Fruit fly (Drosophila melanogaster) whole organism, embryonic: Measurements from ENCODE around the gene CG1764.

Experiments used
- Adf1 ChIP-seq: fragments of 200-800 bp; sonication (Bioruptor generic); IDR thresholded peaks from 2 replicates; pipeline ENCODE4 v1.3.6; 2022; ENCODE audit warnings: missing biosample characterization, missing genetic modification characterization
- Aef1 ChIP-seq: fragments of 200-800 bp; sonication (Bioruptor generic); IDR thresholded peaks from 3 replicates; pipeline ENCODE4 v1.3.6; 2022; ENCODE audit warnings: missing biosample characterization, missing genetic modification characterization
- Antp ChIP-seq: fragments of 200-800 bp; sonication (Bioruptor generic); optimal IDR thresholded peaks from 3 replicates; lab custom pipeline; 2016; ENCODE audit warnings: missing biosample characterization, missing genetic modification characterization
- Atf6 ChIP-seq: fragments of 200-800 bp; sonication (Bioruptor generic); IDR thresholded peaks from 2 replicates; pipeline ENCODE4 v1.3.6; 2022; ENCODE audit warnings: missing biosample characterization, missing genetic modification characterization
- B-H1 ChIP-seq: fragments of 200-800 bp; sonication (Bioruptor generic); IDR thresholded peaks from 3 replicates; pipeline ENCODE4 v1.3.6; 2022; ENCODE audit warnings: missing biosample characterization, missing genetic modification characterization
- CG10366 ChIP-seq: fragments of 200-800 bp; sonication (Bioruptor generic); IDR thresholded peaks from 2 replicates; pipeline ENCODE4 v1.3.6; 2022; ENCODE audit warnings: missing biosample characterization, missing genetic modification characterization
- CG10543 ChIP-seq: fragments of 200-800 bp; sonication (Bioruptor generic); optimal IDR thresholded peaks from 3 replicates; lab custom pipeline; 2017; ENCODE audit warnings: missing biosample characterization, mild to moderate bottlenecking, missing genetic modification characterization, moderate library complexity
- CG10959 ChIP-seq: fragments of 200-800 bp; sonication (Bioruptor generic); IDR thresholded peaks from 2 replicates; pipeline ENCODE4 v1.3.6; 2022; ENCODE audit warnings: missing biosample characterization, missing genetic modification characterization
- CG10979 ChIP-seq: fragments of 200-800 bp; sonication (Bioruptor generic); optimal IDR thresholded peaks from 2 replicates; lab custom pipeline; 2018; ENCODE audit warnings: missing biosample characterization, mild to moderate bottlenecking, missing genetic modification characterization, moderate library complexity
- CG11560 ChIP-seq: fragments of 200-800 bp; sonication (Bioruptor generic); IDR thresholded peaks from 3 replicates; pipeline ENCODE4 v1.3.6; 2022; ENCODE audit warnings: missing biosample characterization, missing genetic modification characterization
- CG12104 ChIP-seq: fragments of 200-800 bp; sonication (Bioruptor generic); optimal IDR thresholded peaks from 3 replicates; lab custom pipeline; 2016; ENCODE audit warnings: missing biosample characterization, missing genetic modification characterization
- CG12219 ChIP-seq: fragments of 200-800 bp; sonication (Bioruptor generic); optimal IDR thresholded peaks from 3 replicates; lab custom pipeline; 2018; ENCODE audit warnings: missing biosample characterization, mild to moderate bottlenecking, missing genetic modification characterization
- CG13424 ChIP-seq: fragments of 200-800 bp; sonication (Bioruptor generic); optimal IDR thresholded peaks from 2 replicates; lab custom pipeline; 2019; ENCODE audit warnings: missing biosample characterization, mild to moderate bottlenecking, missing genetic modification characterization, moderate library complexity
- CG1603 ChIP-seq: fragments of 200-800 bp; sonication (Bioruptor generic); optimal IDR thresholded peaks from 2 replicates; lab custom pipeline; 2019; ENCODE audit warnings: missing biosample characterization, mild to moderate bottlenecking, missing genetic modification characterization, moderate library complexity
- CG4360 ChIP-seq: fragments of 200-800 bp; sonication (Bioruptor generic); IDR thresholded peaks from 2 replicates; pipeline ENCODE4 v1.3.6; 2022; ENCODE audit warnings: missing biosample characterization, missing genetic modification characterization
- CG4617 ChIP-seq: fragments of 200-800 bp; sonication (Bioruptor generic); optimal IDR thresholded peaks from 3 replicates; lab custom pipeline; 2016; ENCODE audit warnings: missing biosample characterization, missing genetic modification characterization, borderline replicate concordance
- CG4854 ChIP-seq: fragments of 200-800 bp; sonication (Bioruptor generic); optimal IDR thresholded peaks from 2 replicates; lab custom pipeline; 2016; ENCODE audit warnings: missing biosample characterization, missing genetic modification characterization, inconsistent platforms
- CG6175 ChIP-seq: fragments of 200-800 bp; sonication (Bioruptor generic); IDR thresholded peaks from 3 replicates; pipeline ENCODE4 v1.3.6; 2022; ENCODE audit warnings: missing biosample characterization, missing genetic modification characterization
- CG6654 ChIP-seq: fragments of 200-800 bp; sonication (Bioruptor generic); optimal IDR thresholded peaks from 2 replicates; lab custom pipeline; 2017; ENCODE audit warnings: missing biosample characterization, mild to moderate bottlenecking, missing genetic modification characterization
- CG6683 ChIP-seq: fragments of 200-800 bp; sonication (Bioruptor generic); optimal IDR thresholded peaks from 2 replicates; lab custom pipeline; 2017; ENCODE audit warnings: missing biosample characterization, mild to moderate bottlenecking, missing genetic modification characterization, missing genetic modification reagents
- CG8281 ChIP-seq: fragments of 200-800 bp; sonication (Bioruptor generic); optimal IDR thresholded peaks from 2 replicates; lab custom pipeline; 2018; ENCODE audit warnings: missing biosample characterization, mild to moderate bottlenecking, missing genetic modification characterization, moderate library complexity
- CG8388 ChIP-seq: fragments of 200-800 bp; sonication (Bioruptor generic); optimal IDR thresholded peaks from 2 replicates; lab custom pipeline; 2019; ENCODE audit warnings: missing biosample characterization, mild to moderate bottlenecking, missing genetic modification characterization, moderate library complexity
- CG9932 ChIP-seq: fragments of 200-800 bp; sonication (Bioruptor generic); IDR thresholded peaks from 2 replicates; pipeline ENCODE4 v1.3.6; 2022; ENCODE audit warnings: missing biosample characterization, missing genetic modification characterization
- Ets65A ChIP-seq: fragments of 200-800 bp; sonication (Bioruptor generic); peaks from one replicate; lab custom pipeline; 2016; ENCODE audit warnings: missing biosample characterization, missing genetic modification characterization
- HLH54F ChIP-seq: fragments of 200-800 bp; sonication (Bioruptor generic); optimal IDR thresholded peaks from 3 replicates; lab custom pipeline; 2016; ENCODE audit warnings: missing biosample characterization, missing genetic modification characterization
- HLHmδ ChIP-seq: fragments of 200-800 bp; sonication (Bioruptor generic); optimal IDR thresholded peaks from 2 replicates; lab custom pipeline; 2018; ENCODE audit warnings: missing biosample characterization, mild to moderate bottlenecking, missing genetic modification characterization, moderate library complexity
- Mes4 ChIP-seq: fragments of 200-800 bp; sonication (Bioruptor generic); optimal IDR thresholded peaks from 2 replicates; lab custom pipeline; 2016; ENCODE audit warnings: missing biosample characterization, missing genetic modification characterization
- Neu2 ChIP-seq: fragments of 200-800 bp; sonication (Bioruptor generic); optimal IDR thresholded peaks from 3 replicates; lab custom pipeline; 2016; ENCODE audit warnings: missing biosample characterization, missing genetic modification characterization, borderline replicate concordance
- Oli ChIP-seq: fragments of 200-800 bp; sonication (Bioruptor generic); optimal IDR thresholded peaks from 2 replicates; lab custom pipeline; 2018; ENCODE audit warnings: missing biosample characterization, mild to moderate bottlenecking, missing genetic modification characterization, moderate library complexity
- Pdp1 ChIP-seq, 2 experiments: fragments of 200-800 bp; sonication (Bioruptor generic); optimal IDR thresholded peaks; 3 replicates each; lab custom pipeline; 2016; ENCODE audit warnings: missing biosample characterization in 2 of 2, missing genetic modification characterization in 2 of 2, mild to moderate bottlenecking in 1 of 2, moderate library complexity in 1 of 2
- Usf ChIP-seq: fragments of 200-800 bp; sonication (Bioruptor generic); optimal IDR thresholded peaks from 2 replicates; lab custom pipeline; 2017; ENCODE audit warnings: missing genotype, missing biosample characterization, missing genetic modification characterization
- abd-A ChIP-seq: fragments of 200-800 bp; sonication (Bioruptor generic); optimal IDR thresholded peaks from 3 replicates; lab custom pipeline; 2019; ENCODE audit warnings: missing biosample characterization, mild to moderate bottlenecking, missing genetic modification characterization, moderate library complexity
- al ChIP-seq: fragments of 200-800 bp; sonication (Bioruptor generic); IDR thresholded peaks from 2 replicates; pipeline ENCODE4 v1.3.6; 2022; ENCODE audit warnings: missing biosample characterization, missing genetic modification characterization
- az2 ChIP-seq: fragments of 200-800 bp; sonication (Bioruptor generic); optimal IDR thresholded peaks from 3 replicates; lab custom pipeline; 2016; ENCODE audit warnings: missing biosample characterization, missing genetic modification characterization
- chm ChIP-seq: fragments of 200-800 bp; sonication (Bioruptor generic); IDR thresholded peaks from 2 replicates; pipeline ENCODE4 v1.3.6; 2022; ENCODE audit warnings: missing biosample characterization, missing genetic modification characterization
- crol ChIP-seq: fragments of 200-800 bp; sonication (Bioruptor generic); IDR thresholded peaks from 2 replicates; pipeline ENCODE4 v1.3.6; 2022; ENCODE audit warnings: missing biosample characterization, missing genetic modification characterization
- dan ChIP-seq: fragments of 200-800 bp; sonication (Bioruptor generic); IDR thresholded peaks from 2 replicates; pipeline ENCODE4 v1.3.6; 2022; ENCODE audit warnings: missing biosample characterization, missing genetic modification characterization
- ftz-f1 ChIP-seq: fragments of 200-800 bp; sonication (Bioruptor generic); optimal IDR thresholded peaks from 2 replicates; lab custom pipeline; 2016; ENCODE audit warnings: missing biosample characterization, missing genetic modification characterization
- inv ChIP-seq: fragments of 200-800 bp; sonication (Bioruptor generic); IDR thresholded peaks from 2 replicates; pipeline ENCODE4 v1.3.6; 2022; ENCODE audit warnings: missing biosample characterization, missing genetic modification characterization; ENCODE audit not compliant: partially characterized antibody
- jigr1 ChIP-seq: fragments of 200-800 bp; sonication (Bioruptor generic); IDR thresholded peaks from 3 replicates; pipeline ENCODE4 v1.3.6; 2022; ENCODE audit warnings: missing biosample characterization, missing genetic modification characterization
- jumu ChIP-seq: fragments of 200-800 bp; sonication (Bioruptor generic); optimal IDR thresholded peaks from 3 replicates; lab custom pipeline; 2016; ENCODE audit warnings: missing biosample characterization, missing genetic modification characterization
- kah ChIP-seq: fragments of 200-800 bp; sonication (Bioruptor generic); optimal IDR thresholded peaks from 2 replicates; lab custom pipeline; 2018; ENCODE audit warnings: missing biosample characterization, mild to moderate bottlenecking, missing genetic modification characterization
- ken ChIP-seq: fragments of 200-800 bp; sonication (Bioruptor generic); IDR thresholded peaks from 3 replicates; pipeline ENCODE4 v1.3.6; 2022; ENCODE audit warnings: missing biosample characterization, missing genetic modification characterization
- nom ChIP-seq: fragments of 200-800 bp; sonication (Bioruptor generic); optimal IDR thresholded peaks from 2 replicates; lab custom pipeline; 2017; ENCODE audit warnings: missing biosample characterization, missing genetic modification characterization, mild to moderate bottlenecking, moderate library complexity, missing genetic modification reagents
- pho ChIP-seq: fragments of 200-800 bp; sonication (Bioruptor generic); optimal IDR thresholded peaks from 2 replicates; lab custom pipeline; 2016; ENCODE audit warnings: missing biosample characterization, missing genetic modification characterization
- salm ChIP-seq: fragments of 200-800 bp; sonication (Bioruptor generic); optimal IDR thresholded peaks from 2 replicates; lab custom pipeline; 2018; ENCODE audit warnings: missing biosample characterization, mild to moderate bottlenecking, missing genetic modification characterization
- tgo ChIP-seq: fragments of 200-800 bp; sonication (Bioruptor generic); IDR thresholded peaks from 3 replicates; pipeline ENCODE4 v1.3.6; 2022; ENCODE audit warnings: missing biosample characterization, missing genetic modification characterization
- trem ChIP-seq: fragments of 200-800 bp; optimal IDR thresholded peaks from 3 replicates; lab custom pipeline; 2019; ENCODE audit warnings: missing biosample characterization, mild to moderate bottlenecking, missing genetic modification characterization, moderate library complexity
- trh ChIP-seq: fragments of 200-800 bp; sonication (Bioruptor generic); optimal IDR thresholded peaks from 2 replicates; lab custom pipeline; 2016; ENCODE audit warnings: missing biosample characterization, missing genetic modification characterization
- unc-4 ChIP-seq: fragments of 200-800 bp; sonication (Bioruptor generic); IDR thresholded peaks from 2 replicates; pipeline ENCODE4 v1.3.6; 2022; ENCODE audit warnings: missing biosample characterization, missing genetic modification characterization; ENCODE audit not compliant: partially characterized antibody
- unpg ChIP-seq: fragments of 200-800 bp; sonication (Bioruptor generic); optimal IDR thresholded peaks from 3 replicates; lab custom pipeline; 2018; ENCODE audit warnings: missing biosample characterization, mild to moderate bottlenecking, missing genetic modification characterization, moderate library complexity

CG1764 gene

DNA sequence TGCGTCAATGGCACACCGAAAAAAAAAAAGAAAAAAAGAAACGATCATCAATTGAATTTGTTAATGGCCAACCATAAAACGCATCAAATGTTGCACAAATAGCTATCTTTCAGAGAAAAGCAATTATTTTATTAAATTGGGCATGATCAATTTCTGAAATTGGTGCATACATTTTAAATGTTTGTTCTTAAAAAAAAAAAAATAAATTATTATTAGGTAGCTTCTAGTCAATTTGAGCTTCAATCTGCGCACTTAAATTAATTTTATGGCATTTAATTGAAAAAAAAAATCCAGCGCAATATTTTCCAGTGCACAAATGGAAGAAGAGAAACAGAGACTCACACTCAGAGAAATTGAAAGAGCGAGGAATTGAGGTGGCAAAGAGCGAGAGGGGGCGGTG, 20.9 kb upstream of the CG1764 start (continued):
- TF ChIP-seq CG8388 (GFP tag; lab: Kevin White, UChicago) (peak; percentile 38), Antp (GFP tag; lab: Kevin White, UChicago) (peak; percentile 32), inv (GFP tag; lab: Robert Waterston, UW) (no peak), CG10979 (peak; percentile 37), trh (GFP tag; lab: Kevin White, UChicago) (no peak), CG13424 (tag; lab: Kevin White, UChicago) (peak; percentile 68), dan (no peak), Ets65A (GFP tag; lab: Kevin White, UChicago) (peak; percentile 93), Aef1 (GFP tag; lab: Robert Waterston, UW) (peak; percentile 58), CG11560 (tag; lab: Robert Waterston, UW) (no peak), nom (GFP tag; lab: Kevin White, UChicago) (no peak), unpg (GFP tag; lab: Kevin White, UChicago) (peak; percentile 57), CG6654 (GFP tag; lab: Kevin White, UChicago) (no peak), az2 (GFP tag; lab: Kevin White, UChicago) (peak; percentile 65), pho (GFP tag; lab: Kevin White, UChicago) (peak; percentile 75), crol (GFP tag; lab: Robert Waterston, UW) (no peak), B-H1 (GFP tag; lab: Robert Waterston, UW) (no peak), CG10366 (GFP tag; lab: Robert Waterston, UW) (peak; percentile 45; the same call in 1 of the 2 replicates), Atf6 (GFP tag; lab: Robert Waterston, UW) (peak; percentile 41), CG10543 (GFP tag; lab: Kevin White, UChicago) (no peak), Usf (no peak), tgo (GFP tag; lab: Robert Waterston, UW) (peak; percentile 68; the same call in 2 of the 3 replicates), kah (peak; percentile 9), CG12104 (GFP tag; lab: Kevin White, UChicago) (peak; percentile 53), CG4360 (GFP tag; lab: Robert Waterston, UW) (no peak), CG4617 (GFP tag; lab: Kevin White, UChicago) (peak; percentile 27), Neu2 (no peak), unc-4 (GFP tag; lab: Robert Waterston, UW) (no peak), HLHmδ (GFP tag; lab: Kevin White, UChicago) (no peak), jumu (peak; percentile 21), Mes4 (GFP tag; lab: Kevin White, UChicago) (peak; percentile 52), HLH54F (GFP tag; lab: Kevin White, UChicago) (peak; percentile 76), Adf1 (GFP tag; lab: Robert Waterston, UW) (no peak), CG1603 (no peak), CG8281 (no peak), CG6175 (GFP tag; lab: Robert Waterston, UW) (no peak), trem (no peak), chm (GFP tag; lab: Robert Waterston, UW) (peak; percentile 47; the same call in 1 of the 2 replicates), CG9932 (GFP tag; lab: Robert Waterston, UW) (peak; percentile 48), CG6683 (GFP tag; lab: Kevin White, UChicago) (no peak), jigr1 (GFP tag; lab: Robert Waterston, UW) (no peak; the same call in 2 of the 3 replicates), ftz-f1 (GFP tag; lab: Kevin White, UChicago) (no peak), Pdp1 (GFP tag; optimal IDR thresholded peaks at IDR 0.05; lab: Kevin White, UChicago) (peak; percentile 37 to 50), CG12219 (GFP tag; lab: Kevin White, UChicago) (no peak), ken (GFP tag; lab: Robert Waterston, UW) (no peak; the same call in 2 of the 3 replicates), Oli (peak; percentile 74), CG10959 (GFP tag; lab: Robert Waterston, UW) (no peak), al (GFP tag; lab: Robert Waterston, UW) (0 out of 2 replicates have a peak, but pooled peaks have one; percentile 21), CG4854 (GFP tag; lab: Kevin White, UChicago) (peak; percentile 37), salm (tag; lab: Kevin White, UChicago) (peak; percentile 42), abd-A (tag; lab: Kevin White, UChicago) (no peak)
